Fruit fly (Drosophila melanogaster) whole organism, embryonic: ENCODE measurements around the gene CG42798.
A peak's percentile ranks its signal among the peaks of the same experiment; 100 is the strongest.

Experiments
- Adf1 ChIP-seq: fragments of 200-800 bp; sonication (Bioruptor generic); IDR thresholded peaks from 2 replicates; pipeline ENCODE4 v1.3.6; 2022; ENCODE audit warnings: missing biosample characterization, missing genetic modification characterization
- Asciz ChIP-seq: fragments of 200-800 bp; sonication (Bioruptor generic); optimal IDR thresholded peaks from 2 replicates; lab custom pipeline; 2017; ENCODE audit warnings: missing biosample characterization, mild to moderate bottlenecking, missing genetic modification characterization, missing genetic modification reagents
- BEAF-32 ChIP-seq: fragments of 200-800 bp; sonication (Bioruptor generic); optimal IDR thresholded peaks from 3 replicates; lab custom pipeline; 2017; ENCODE audit warnings: missing biosample characterization, missing genetic modification characterization, mild to moderate bottlenecking, moderate library complexity, missing genetic modification reagents
- CG13123 ChIP-seq: fragments of 200-800 bp; sonication (Bioruptor generic); optimal IDR thresholded peaks from 2 replicates; lab custom pipeline; 2016; ENCODE audit warnings: missing biosample characterization, missing genetic modification characterization
- CG13894 ChIP-seq: fragments of 200-800 bp; sonication (Bioruptor generic); optimal IDR thresholded peaks from 3 replicates; lab custom pipeline; 2018; ENCODE audit warnings: missing biosample characterization, mild to moderate bottlenecking, missing genetic modification characterization, moderate library complexity
- CG14050 ChIP-seq: fragments of 200-800 bp; sonication (Bioruptor generic); IDR thresholded peaks from 3 replicates; pipeline ENCODE4 v1.3.6; 2022; ENCODE audit warnings: missing biosample characterization, missing genetic modification characterization
- CG15073 ChIP-seq: fragments of 200-800 bp; sonication (Bioruptor generic); optimal IDR thresholded peaks from 2 replicates; lab custom pipeline; 2016; ENCODE audit warnings: missing biosample characterization, missing genetic modification characterization
- CG15269 ChIP-seq: fragments of 200-800 bp; sonication (Bioruptor generic); optimal IDR thresholded peaks from 2 replicates; lab custom pipeline; 2018; ENCODE audit warnings: missing biosample characterization, mild to moderate bottlenecking, missing genetic modification characterization, moderate library complexity
- CG17186 ChIP-seq: fragments of 200-800 bp; sonication (Bioruptor generic); optimal IDR thresholded peaks from 3 replicates; lab custom pipeline; 2017; ENCODE audit warnings: missing biosample characterization, missing genetic modification reagents, missing genetic modification characterization
- CG2678 ChIP-seq: fragments of 200-800 bp; sonication (Bioruptor generic); optimal IDR thresholded peaks from 3 replicates; lab custom pipeline; 2019; ENCODE audit warnings: missing biosample characterization, mild to moderate bottlenecking, missing genetic modification characterization, moderate library complexity
- CG4360 ChIP-seq: fragments of 200-800 bp; sonication (Bioruptor generic); IDR thresholded peaks from 2 replicates; pipeline ENCODE4 v1.3.6; 2022; ENCODE audit warnings: missing biosample characterization, missing genetic modification characterization
- CG4707 ChIP-seq: fragments of 200-800 bp; sonication (Bioruptor generic); optimal IDR thresholded peaks from 2 replicates; lab custom pipeline; 2018; ENCODE audit warnings: missing biosample characterization, mild to moderate bottlenecking, missing genetic modification characterization, moderate library complexity
- Dek ChIP-seq: fragments of 200-800 bp; sonication (Bioruptor generic); optimal IDR thresholded peaks from 3 replicates; lab custom pipeline; 2019; ENCODE audit warnings: missing biosample characterization, mild to moderate bottlenecking, missing genetic modification characterization, moderate library complexity
- E2f2 ChIP-seq: fragments of 200-800 bp; sonication (Bioruptor generic); IDR thresholded peaks from 2 replicates; pipeline ENCODE4 v1.3.6; 2022; ENCODE audit warnings: missing biosample characterization, missing genetic modification characterization
- Ets65A ChIP-seq: fragments of 200-800 bp; sonication (Bioruptor generic); peaks from one replicate; lab custom pipeline; 2016; ENCODE audit warnings: missing biosample characterization, missing genetic modification characterization
- Gsc ChIP-seq: fragments of 200-800 bp; sonication (Bioruptor generic); IDR thresholded peaks from 2 replicates; pipeline ENCODE4 v1.3.6; 2022; ENCODE audit warnings: missing biosample characterization, missing genetic modification characterization
- Hey ChIP-seq: fragments of 200-800 bp; sonication (Bioruptor generic); optimal IDR thresholded peaks from 3 replicates; lab custom pipeline; 2018; ENCODE audit warnings: missing biosample characterization, mild to moderate bottlenecking, missing genetic modification characterization
- Myb ChIP-seq: fragments of 200-800 bp; sonication (Bioruptor generic); optimal IDR thresholded peaks from 2 replicates; lab custom pipeline; 2016; ENCODE audit warnings: missing biosample characterization, missing genetic modification characterization
- Rx ChIP-seq: fragments of 200-800 bp; sonication (Bioruptor generic); IDR thresholded peaks from 2 replicates; pipeline ENCODE4 v1.3.6; 2022; ENCODE audit warnings: missing biosample characterization, missing genetic modification characterization
- Spps ChIP-seq: fragments of 200-800 bp; sonication (Bioruptor generic); optimal IDR thresholded peaks from 2 replicates; lab custom pipeline; 2018; ENCODE audit warnings: missing biosample characterization, mild to moderate bottlenecking, missing genetic modification characterization
- Sry-δ ChIP-seq: fragments of 200-800 bp; sonication (Bioruptor generic); optimal IDR thresholded peaks from 2 replicates; lab custom pipeline; 2016; ENCODE audit warnings: missing biosample characterization, missing genetic modification characterization
- TFAM ChIP-seq: fragments of 200-800 bp; sonication (Bioruptor generic); optimal IDR thresholded peaks from 2 replicates; lab custom pipeline; 2017; ENCODE audit warnings: missing biosample characterization, missing genetic modification characterization, inconsistent platforms
- Taf1 ChIP-seq: fragments of 200-800 bp; sonication (Bioruptor generic); IDR thresholded peaks from 2 replicates; pipeline ENCODE4 v1.3.6; 2022; ENCODE audit warnings: missing biosample characterization, missing genetic modification characterization
- Trl ChIP-seq, 3 experiments: fragments of >200 bp in 2 of 3; fragments of 200-800 bp in 1 of 3; sonication (Bioruptor generic) in 1 of 3; optimal IDR thresholded peaks; 2 replicates in 1 of 3; 3 replicates in 2 of 3; lab custom pipeline; 2016 to 2017; ENCODE audit warnings: missing biosample characterization in 1 of 3, missing genetic modification characterization in 1 of 3
- Usf ChIP-seq: fragments of 200-800 bp; sonication (Bioruptor generic); optimal IDR thresholded peaks from 2 replicates; lab custom pipeline; 2017; ENCODE audit warnings: missing genotype, missing biosample characterization, missing genetic modification characterization
- ab ChIP-seq: fragments of 200-800 bp; sonication (Bioruptor generic); optimal IDR thresholded peaks from 2 replicates; lab custom pipeline; 2016; ENCODE audit warnings: missing biosample characterization, missing genetic modification characterization
- bab2 ChIP-seq: fragments of 200-800 bp; sonication (Bioruptor generic); optimal IDR thresholded peaks from 2 replicates; lab custom pipeline; 2016; ENCODE audit warnings: missing biosample characterization, missing genetic modification characterization
- cg ChIP-seq: fragments of 200-800 bp; sonication (Bioruptor generic); optimal IDR thresholded peaks from 3 replicates; lab custom pipeline; 2019; ENCODE audit warnings: missing biosample characterization, mild to moderate bottlenecking, missing genetic modification characterization, moderate library complexity
- crp ChIP-seq, 2 experiments: fragments of 200-800 bp; sonication (Bioruptor generic); optimal IDR thresholded peaks; 2 replicates in 1 of 2; 3 replicates in 1 of 2; lab custom pipeline; 2017; ENCODE audit warnings: missing biosample characterization in 2 of 2, missing genetic modification characterization in 2 of 2, mild to moderate bottlenecking in 1 of 2, moderate library complexity in 1 of 2
- danr ChIP-seq: fragments of 200-800 bp; sonication (Bioruptor generic); IDR thresholded peaks from 2 replicates; pipeline ENCODE4 v1.3.6; 2022; ENCODE audit warnings: missing biosample characterization, missing genetic modification characterization
- fd96Cb ChIP-seq: fragments of 200-800 bp; sonication (Bioruptor generic); optimal IDR thresholded peaks from 2 replicates; lab custom pipeline; 2018; ENCODE audit warnings: missing biosample characterization, mild to moderate bottlenecking, missing genetic modification characterization, moderate library complexity
- fru ChIP-seq: fragments of >200 bp; optimal IDR thresholded peaks from 2 replicates; lab custom pipeline; 2017
- gem ChIP-seq: fragments of 200-800 bp; sonication (Bioruptor generic); optimal IDR thresholded peaks from 2 replicates; lab custom pipeline; 2019; ENCODE audit warnings: missing biosample characterization, mild to moderate bottlenecking, missing genetic modification characterization, moderate library complexity
- gfzf ChIP-seq: fragments of 200-800 bp; sonication (Bioruptor generic); optimal IDR thresholded peaks from 2 replicates; lab custom pipeline; 2016; ENCODE audit warnings: missing biosample characterization, mild to moderate bottlenecking, missing genetic modification characterization, moderate library complexity
- grn ChIP-seq: fragments of 200-800 bp; sonication (Bioruptor generic); optimal IDR thresholded peaks from 3 replicates; lab custom pipeline; 2017; ENCODE audit warnings: missing biosample characterization, missing genetic modification characterization
- gt ChIP-seq: fragments of 200-800 bp; sonication (Bioruptor generic); IDR thresholded peaks from 2 replicates; pipeline ENCODE4 v1.3.6; 2022; ENCODE audit warnings: missing biosample characterization, missing genetic modification characterization
- klu ChIP-seq: fragments of 200-800 bp; sonication (Bioruptor generic); IDR thresholded peaks from 2 replicates; pipeline ENCODE4 v1.3.6; 2022; ENCODE audit warnings: missing biosample characterization, missing genetic modification characterization
- lab ChIP-seq: fragments of 200-800 bp; sonication (Bioruptor generic); optimal IDR thresholded peaks from 3 replicates; lab custom pipeline; 2017; ENCODE audit warnings: missing biosample characterization, missing genetic modification characterization, mild to moderate bottlenecking, moderate library complexity, missing genetic modification reagents
- mirr ChIP-seq: fragments of 200-800 bp; sonication (Bioruptor generic); optimal IDR thresholded peaks from 3 replicates; lab custom pipeline; 2018; ENCODE audit warnings: missing biosample characterization, mild to moderate bottlenecking, missing genetic modification characterization
- nerfin-2 ChIP-seq: fragments of 200-800 bp; sonication (Bioruptor generic); IDR thresholded peaks from 2 replicates; pipeline ENCODE4 v1.3.6; 2022; ENCODE audit warnings: missing biosample characterization, missing genetic modification characterization; ENCODE audit not compliant: partially characterized antibody
- nmo ChIP-seq: fragments of 200-800 bp; sonication (Bioruptor generic); optimal IDR thresholded peaks from 2 replicates; lab custom pipeline; 2018; ENCODE audit warnings: missing biosample characterization, mild to moderate bottlenecking, missing genetic modification characterization, moderate library complexity
- ro ChIP-seq: fragments of 200-800 bp; sonication (Bioruptor generic); IDR thresholded peaks from 2 replicates; pipeline ENCODE4 v1.3.6; 2022; ENCODE audit warnings: missing biosample characterization, missing genetic modification characterization
- salm ChIP-seq: fragments of 200-800 bp; sonication (Bioruptor generic); optimal IDR thresholded peaks from 2 replicates; lab custom pipeline; 2018; ENCODE audit warnings: missing biosample characterization, mild to moderate bottlenecking, missing genetic modification characterization
- sens-2 ChIP-seq: fragments of 200-800 bp; sonication (Bioruptor generic); IDR thresholded peaks from 2 replicates; pipeline ENCODE4 v1.3.6; 2022; ENCODE audit warnings: missing biosample characterization, missing genetic modification characterization
- sisA ChIP-seq: fragments of 200-800 bp; sonication (Bioruptor generic); IDR thresholded peaks from 2 replicates; pipeline ENCODE4 v1.3.6; 2022; ENCODE audit warnings: missing biosample characterization, missing genetic modification characterization
- trh ChIP-seq: fragments of 200-800 bp; sonication (Bioruptor generic); optimal IDR thresholded peaks from 2 replicates; lab custom pipeline; 2016; ENCODE audit warnings: missing biosample characterization, missing genetic modification characterization
- tx ChIP-seq: fragments of 200-800 bp; sonication (Bioruptor generic); optimal IDR thresholded peaks from 2 replicates; lab custom pipeline; 2016; ENCODE audit warnings: missing biosample characterization, missing genetic modification characterization
- zen ChIP-seq: fragments of 200-800 bp; sonication (Bioruptor generic); optimal IDR thresholded peaks from 3 replicates; lab custom pipeline; 2018; ENCODE audit warnings: missing biosample characterization, mild to moderate bottlenecking, missing genetic modification characterization, moderate library complexity
- zen2 ChIP-seq: fragments of 200-800 bp; sonication (Bioruptor generic); IDR thresholded peaks from 3 replicates; pipeline ENCODE4 v1.3.6; 2022; ENCODE audit warnings: missing biosample characterization, missing genetic modification characterization; ENCODE audit not compliant: partially characterized antibody

CG42798 gene

DNA sequence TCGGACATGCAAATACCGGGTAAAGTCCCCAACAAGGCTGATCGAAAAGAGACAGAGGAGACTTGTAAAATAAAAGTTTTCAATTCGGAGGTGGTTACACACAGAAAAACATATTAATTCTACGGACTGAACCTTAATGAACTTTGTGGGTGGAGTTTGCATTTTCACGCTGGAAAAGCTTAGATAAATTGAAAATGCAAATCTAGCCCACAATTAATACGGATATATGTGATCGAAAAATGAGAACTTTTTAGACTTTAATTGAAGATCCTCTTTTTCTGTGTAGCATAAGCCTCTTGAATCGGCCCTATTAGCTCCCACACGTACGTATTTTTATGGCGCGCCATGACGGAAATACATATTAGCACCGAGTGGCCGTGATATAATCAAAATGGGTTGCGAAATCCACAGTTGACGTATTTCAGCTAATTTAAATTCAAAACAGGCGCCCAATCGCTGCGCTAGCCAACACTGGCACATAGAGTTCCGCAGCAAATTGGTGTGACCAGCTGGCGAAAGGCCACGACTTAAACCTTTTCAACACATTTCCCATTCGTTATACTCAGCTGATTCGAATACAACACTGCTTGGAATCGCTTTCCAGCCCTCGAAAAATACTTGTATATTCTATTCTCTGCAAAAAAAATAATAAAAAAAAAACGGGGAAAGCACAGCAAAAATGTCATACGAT, 21.0 kb upstream of the CG42798 start (continued):
- TF ChIP-seq fru (no peak), Ets65A (GFP tag; lab: Kevin White, UChicago) (peak; percentile 98), Spps (tag; lab: Kevin White, UChicago) (no peak), BEAF-32 (GFP tag; lab: Kevin White, UChicago) (peak; percentile 53), nerfin-2 (no peak), Myb (GFP tag; lab: Kevin White, UChicago) (peak; percentile 81), TFAM (GFP tag; lab: Kevin White, UChicago) (no peak), nmo (GFP tag; lab: Kevin White, UChicago) (peak; percentile 35), tx (peak; percentile 66), E2f2 (peak; percentile 98), gfzf (GFP tag; lab: Kevin White, UChicago) (peak; percentile 84), gem (peak; percentile 68), Rx (GFP tag; lab: Robert Waterston, UW) (no peak), CG15073 (no peak), fd96Cb (tag; lab: Kevin White, UChicago) (peak; percentile 30), grn (GFP tag; lab: Kevin White, UChicago) (no peak), CG4707 (GFP tag; lab: Kevin White, UChicago) (no peak), Adf1 (GFP tag; lab: Robert Waterston, UW) (peak; percentile 42; the same call in 1 of the 2 replicates), bab2 (peak; percentile 53), CG15269 (tag; lab: Kevin White, UChicago) (peak; percentile 75), ro (no peak), lab (GFP tag; lab: Kevin White, UChicago) (peak; percentile 76), danr (GFP tag; lab: Robert Waterston, UW) (peak; percentile 38; the same call in 1 of the 2 replicates), Hey (tag; lab: Kevin White, UChicago) (no peak), CG2678 (tag; lab: Kevin White, UChicago) (peak; percentile 73), Dek (tag; lab: Kevin White, UChicago) (peak; percentile 40), sens-2 (GFP tag; lab: Robert Waterston, UW) (no peak), Gsc (no peak), salm (tag; lab: Kevin White, UChicago) (no peak), Asciz (GFP tag; lab: Kevin White, UChicago) (peak; percentile 3), sisA (GFP tag; lab: Robert Waterston, UW) (no peak; the same call in 1 of the 2 replicates), zen2 (GFP tag; lab: Robert Waterston, UW) (no peak), Trl (optimal IDR thresholded peaks at IDR 0.05; lab: Kevin White, UChicago) (no peak), Trl (GFP tag; optimal IDR thresholded peaks at IDR 0.05; lab: Kevin White, UChicago) (peak; percentile 81), CG13894 (tag; lab: Kevin White, UChicago) (peak; percentile 73), klu (GFP tag; lab: Robert Waterston, UW) (no peak), mirr (GFP tag; lab: Kevin White, UChicago) (peak; percentile 24), trh (GFP tag; lab: Kevin White, UChicago) (no peak), gt (GFP tag; lab: Robert Waterston, UW) (no peak), CG14050 (GFP tag; lab: Robert Waterston, UW) (peak; percentile 20; the same call in 2 of the 3 replicates), ab (GFP tag; lab: Kevin White, UChicago) (no peak), cg (no peak), Sry-δ (GFP tag; lab: Kevin White, UChicago) (peak; percentile 66), CG17186 (GFP tag; lab: Kevin White, UChicago) (peak; percentile 71), CG13123 (GFP tag; lab: Kevin White, UChicago) (no peak), Usf (GFP tag; lab: Kevin White, UChicago) (peak; percentile 37), Taf1 (GFP tag; lab: Robert Waterston, UW) (no peak), crp (GFP tag; optimal IDR thresholded peaks at IDR 0.05; lab: Kevin White, UChicago) (peak; percentile 91 to 99), CG4360 (GFP tag; lab: Robert Waterston, UW) (peak; percentile 24; the same call in 1 of the 2 replicates), zen (tag; lab: Kevin White, UChicago) (peak; percentile 21)
